Fruit fly (Drosophila melanogaster): ENCODE results near the gene CG4360.

CG4360 gene

dm6 chr3R:20317402-20318165 lies 10.2 kb downstream of the CG4360 start (continued):
- TF ChIP-seq kni (GFP tag; optimal IDR thresholded peaks at IDR 0.05) (no peak), Fer1 (GFP tag; optimal IDR thresholded peaks at IDR 0.05) (peak; percentile 46), CG4820 (GFP tag; optimal IDR thresholded peaks at IDR 0.05) (no peak), CG13894 (tag; optimal IDR thresholded peaks at IDR 0.05) (peak; percentile 17), crol (GFP tag; IDR thresholded peaks at IDR 0.05) (peak; percentile 61; the same call in 1 of the 2 replicates), onecut (GFP tag; IDR thresholded peaks at IDR 0.05) (no peak), CrebB (tag; optimal IDR thresholded peaks at IDR 0.05) (peak; percentile 32), CG33557 (GFP tag; optimal IDR thresholded peaks at IDR 0.05) (no peak), Hmr (GFP tag; optimal IDR thresholded peaks at IDR 0.05) (no peak), sens (GFP tag) (peak; percentile 40), Rfx (GFP tag; IDR thresholded peaks at IDR 0.05) (peak; percentile 22; the same call in 1 of the 2 replicates), gro (GFP tag; optimal IDR thresholded peaks at IDR 0.05) (no peak), sob (GFP tag; IDR thresholded peaks at IDR 0.05) (peak; percentile 6; the same call in 1 of the 2 replicates), z (GFP tag; IDR thresholded peaks at IDR 0.05) (0 out of 3 replicates have a peak, but pooled peaks have one; percentile 29), E2f2 (GFP tag; IDR thresholded peaks at IDR 0.05) (peak; percentile 16; the same call in 1 of the 2 replicates), bbx (GFP tag; IDR thresholded peaks at IDR 0.05; ENCODE audit: partially characterized antibody) (no peak), CG6175 (GFP tag; IDR thresholded peaks at IDR 0.05) (peak; percentile 50; the same call in 1 of the 3 replicates), Adf1 (GFP tag; IDR thresholded peaks at IDR 0.05) (peak; percentile 95), Ets97D (GFP tag; optimal IDR thresholded peaks at IDR 0.05) (no peak), CG11696 (GFP tag; IDR thresholded peaks at IDR 0.05) (no peak), CG18599 (GFP tag; optimal IDR thresholded peaks at IDR 0.05) (no peak), CG13296 (GFP tag; optimal IDR thresholded peaks at IDR 0.05) (peak; percentile 63), CG10979 (tag; optimal IDR thresholded peaks at IDR 0.05) (no peak), phol (tag; optimal IDR thresholded peaks at IDR 0.05) (no peak), cad (GFP tag; optimal IDR thresholded peaks at IDR 0.05) (no peak), CG17186 (GFP tag; optimal IDR thresholded peaks at IDR 0.05) (no peak), CG12299 (tag; optimal IDR thresholded peaks at IDR 0.05) (peak; percentile 27), CHES-1-like (GFP tag; optimal IDR thresholded peaks at IDR 0.05) (no peak), lov (optimal IDR thresholded peaks at IDR 0.05) (no peak), lov (GFP tag; IDR thresholded peaks at IDR 0.05) (0 out of 3 replicates have a peak, but pooled peaks have one; percentile 23), pros (GFP tag; optimal IDR thresholded peaks at IDR 0.05) (no peak), cwo (GFP tag; optimal IDR thresholded peaks at IDR 0.05) (peak; percentile 33), Ptx1 (GFP tag; IDR thresholded peaks at IDR 0.05) (0 out of 2 replicates have a peak, but pooled peaks have one; percentile 10), Dad (GFP tag; optimal IDR thresholded peaks at IDR 0.05) (no peak), CG8765 (GFP tag; IDR thresholded peaks at IDR 0.05) (no peak), Med (GFP tag) (peak; percentile 67), CG15514 (GFP tag; optimal IDR thresholded peaks at IDR 0.05) (peak; percentile 13), CG13287 (GFP tag; IDR thresholded peaks at IDR 0.05; ENCODE audit: partially characterized antibody) (0 out of 2 replicates have a peak, but pooled peaks have one; percentile 29), CG12769 (tag; optimal IDR thresholded peaks at IDR 0.05) (peak; percentile 35), Ssrp (tag; optimal IDR thresholded peaks at IDR 0.05) (no peak), Ets65A (GFP tag) (no peak), exex (tag; optimal IDR thresholded peaks at IDR 0.05) (peak; percentile 53), HHEX (GFP tag; optimal IDR thresholded peaks at IDR 0.05) (peak; percentile 4), CG10274 (GFP tag; optimal IDR thresholded peaks at IDR 0.05) (no peak), CG10147 (GFP tag; optimal IDR thresholded peaks at IDR 0.05) (peak; percentile 0), lab (GFP tag; optimal IDR thresholded peaks at IDR 0.05) (peak; percentile 66), oc (tag; optimal IDR thresholded peaks at IDR 0.05) (no peak), CG6813 (GFP tag; optimal IDR thresholded peaks at IDR 0.05) (no peak)

All from whole organism, embryonic.